Worm (Caenorhabditis elegans) whole organism, midembryonic: ENCODE results near the gene M106.2.

Experiments
- T22C8.4 ChIP-seq: fragments of 200-800 bp; sonication (Bioruptor generic); IDR thresholded peaks from 2 replicates; pipeline ENCODE4 v1.3.6; 2022; ENCODE audit warnings: missing genetic modification characterization, missing compliant biosample characterization
- cog-1 ChIP-seq: sonication (generic microtip); optimal IDR thresholded peaks from 2 replicates; lab custom pipeline; 2016; ENCODE audit warnings: missing genetic modification characterization, missing compliant biosample characterization
- flt-1 ChIP-seq: fragments of 200-800 bp; sonication (Bioruptor generic); IDR thresholded peaks from 2 replicates; pipeline ENCODE4 v1.3.6; 2022; ENCODE audit warnings: missing genetic modification characterization, missing compliant biosample characterization
- klf-2 ChIP-seq: fragments of 200-800 bp; sonication (Bioruptor generic); conservative IDR thresholded peaks from 2 replicates; pipeline ENCODE4 v1.3.6; 2022; ENCODE audit warnings: missing genetic modification reagents, missing genetic modification characterization, missing compliant biosample characterization
- med-1 ChIP-seq: sonication (generic microtip); optimal IDR thresholded peaks from 2 replicates; lab custom pipeline; 2017; ENCODE audit warnings: missing genetic modification characterization, mild to moderate bottlenecking, missing compliant biosample characterization, antibody characterized with exemption, missing genetic modification reagents; ENCODE audit not compliant: insufficient read depth
- ref-1 ChIP-seq: fragments of 200-800 bp; sonication (Bioruptor generic); conservative IDR thresholded peaks from 2 replicates; pipeline ENCODE4 v1.3.6; 2022; ENCODE audit warnings: missing genetic modification reagents, missing genetic modification characterization, missing compliant biosample characterization
- tab-1 ChIP-seq: fragments of 200-800 bp; sonication (Bioruptor generic); IDR thresholded peaks from 2 replicates; pipeline ENCODE4 v1.3.6; 2022; ENCODE audit warnings: missing genetic modification characterization, missing compliant biosample characterization
- ztf-23 ChIP-seq: fragments of 200-800 bp; sonication (Bioruptor generic); IDR thresholded peaks from 2 replicates; pipeline ENCODE4 v1.3.6; 2022; ENCODE audit warnings: missing genetic modification reagents, missing genetic modification characterization, missing compliant biosample characterization
- ztf-29 ChIP-seq: fragments of 200-800 bp; sonication (Bioruptor generic); IDR thresholded peaks from 2 replicates; pipeline ENCODE4 v1.3.6; 2022; ENCODE audit warnings: missing genetic modification reagents, missing genetic modification characterization, missing compliant biosample characterization

Gene M106.2

DNA sequence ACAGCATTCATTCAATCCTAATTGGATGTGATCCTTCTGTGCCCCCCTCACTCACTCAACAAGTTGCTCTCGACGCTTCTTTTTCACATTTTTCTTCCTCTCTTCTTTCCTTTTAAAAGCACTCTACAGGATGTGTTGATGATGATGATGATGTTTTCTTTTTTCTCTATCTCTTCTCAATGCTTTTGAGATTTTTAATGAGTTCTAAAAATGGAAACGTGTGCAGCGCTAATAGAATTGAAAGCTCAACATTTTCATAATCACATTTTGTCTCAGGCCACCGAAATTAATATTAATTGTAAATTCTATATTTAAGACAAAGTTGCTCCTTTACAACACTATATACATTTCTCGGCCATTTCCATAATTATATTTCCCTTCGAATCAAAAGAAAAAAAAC, 49.6 kb downstream of the M106.2 start:
- TF ChIP-seq T22C8.4 (GFP tag; lab: Robert Waterston, UW) (no peak), cog-1 (no peak), ref-1 (GFP tag; lab: Robert Waterston, UW) (no peak), ztf-29 (no peak), tab-1 (no peak), ztf-23 (no peak), med-1 (GFP tag; lab: Kevin White, UChicago) (no peak), flt-1 (GFP tag; lab: Robert Waterston, UW) (no peak), klf-2 (no peak)

DNA sequence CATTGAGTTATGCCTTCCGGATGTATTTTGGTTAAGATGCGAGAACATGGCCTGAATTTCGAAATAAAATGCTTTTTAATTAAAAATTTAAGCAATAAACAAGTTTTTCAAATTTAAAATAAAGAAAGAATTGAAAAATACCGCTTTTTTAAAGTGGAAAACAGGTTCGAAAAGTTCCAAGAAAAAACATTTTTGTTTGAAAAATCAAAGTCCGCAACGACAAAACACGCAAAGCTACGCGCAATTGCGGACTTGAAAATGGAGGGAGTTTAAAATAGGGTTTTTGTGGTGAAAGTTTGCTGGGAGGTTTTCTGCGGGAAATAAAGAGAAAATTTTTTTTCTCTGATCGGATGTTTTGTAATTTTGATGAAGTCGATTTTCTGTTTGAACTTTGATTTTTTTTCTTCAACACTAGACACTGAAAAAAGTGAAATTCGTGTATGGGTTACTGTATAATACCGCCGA, 51.3 kb downstream of the M106.2 start, which contains the start of gene npp-19:
npp-19 (minus strand) TSS at position 51 of the 465 bp plus-strand sequence.
- TF ChIP-seq ref-1 (GFP tag; lab: Robert Waterston, UW): no peak
- TF ChIP-seq med-1 (GFP tag; lab: Kevin White, UChicago): no peak
- TF ChIP-seq flt-1 (GFP tag; lab: Robert Waterston, UW): 0 out of 2 replicates have a peak, but pooled peaks have one; percentile 45
- 0 out of 2 replicates have a peak, but pooled peaks have one; percentile 47 for TF ChIP-seq ztf-23
- no peak for TF ChIP-seq klf-2
- peak; percentile 23 for TF ChIP-seq cog-1

DNA sequence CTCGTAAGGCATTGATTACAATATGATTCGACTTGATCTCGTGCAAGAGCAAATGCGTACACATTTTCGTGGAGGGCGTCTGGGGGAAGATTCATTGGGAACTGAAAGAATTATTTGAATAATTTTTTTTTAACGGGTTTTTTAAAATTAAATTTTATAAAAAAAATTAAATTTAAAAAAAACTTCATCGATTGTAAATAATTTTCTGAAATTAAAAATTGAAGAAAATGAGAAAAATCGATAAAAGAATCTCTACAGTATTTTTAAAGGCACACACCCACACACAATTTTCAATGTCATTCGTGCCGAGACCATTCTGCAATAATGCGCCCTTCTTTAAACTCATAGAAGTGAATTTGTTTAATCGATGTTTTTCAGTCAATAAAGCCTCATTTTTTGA, 53.6 kb downstream of the M106.2 start, which contains the start of gene set-14:
set-14 (minus strand) TSS at position 101 of the 400 bp plus-strand sequence.
- no peak for TF ChIP-seq ref-1 (GFP tag; lab: Robert Waterston, UW)
- no peak for TF ChIP-seq ztf-23
- no peak for TF ChIP-seq cog-1
- TF ChIP-seq med-1 (GFP tag; lab: Kevin White, UChicago): no peak
- TF ChIP-seq tab-1: no peak
- no peak for TF ChIP-seq T22C8.4 (GFP tag; lab: Robert Waterston, UW)
- no peak for TF ChIP-seq flt-1 (GFP tag; lab: Robert Waterston, UW)
- TF ChIP-seq ztf-29: no peak
- no peak for TF ChIP-seq klf-2
